Worm (Caenorhabditis elegans) whole organism, L4/young adult: ENCODE results near the gene clec-184.

ENCODE experiments used
- dao-5 ChIP-seq: sonication (generic microtip); optimal IDR thresholded peaks from 2 replicates; lab custom pipeline; 2016; ENCODE audit warnings: missing genotype, missing genetic modification characterization, moderate library complexity, missing compliant biosample characterization
- him-1 ChIP-seq: sonication (generic microtip); optimal IDR thresholded peaks from 2 replicates; lab custom pipeline; 2016; ENCODE audit warnings: missing genotype, missing genetic modification reagents, missing genetic modification characterization, missing compliant biosample characterization

- TF ChIP-seq dao-5 (tag; lab: Kevin White, UChicago) (no peak), him-1 (tag; lab: Kevin White, UChicago) (no peak)
Measured at ce11 chrIV:12425595-12425994, 6.8 kb upstream of the clec-184 start.
